Fruit fly (Drosophila melanogaster) whole organism, wandering third instar larva: ENCODE measurements around the gene strat.

Experiments
- Dfd ChIP-seq: fragments of >200 bp; optimal IDR thresholded peaks from 2 replicates; lab custom pipeline; 2017; ENCODE audit warnings: missing biosample characterization, missing genetic modification characterization
- Dif ChIP-seq: fragments of 200-275, 200-300 bp; sonication (Bioruptor generic); optimal IDR thresholded peaks from 2 replicates; lab custom pipeline; 2018; ENCODE audit warnings: missing biosample characterization, missing genetic modification characterization; ENCODE audit not compliant: partially characterized antibody
- Hnf4 ChIP-seq: fragments of 200-800 bp; sonication (Bioruptor generic); optimal IDR thresholded peaks from 2 replicates; lab custom pipeline; 2016; ENCODE audit warnings: missing biosample characterization, mild to moderate bottlenecking, missing genetic modification characterization
- Hr78 ChIP-seq: fragments of >200 bp; optimal IDR thresholded peaks from 2 replicates; lab custom pipeline; 2017; ENCODE audit warnings: missing biosample characterization, missing genetic modification characterization
- Myc ChIP-seq: fragments of >200 bp; optimal IDR thresholded peaks from 2 replicates; lab custom pipeline; 2017
- OdsH ChIP-seq: fragments of 200-800 bp; sonication (Bioruptor generic); optimal IDR thresholded peaks from 2 replicates; lab custom pipeline; 2016; ENCODE audit warnings: missing biosample characterization, mild to moderate bottlenecking, missing genetic modification characterization
- Sp1 ChIP-seq: fragments of 200-800 bp; sonication (Bioruptor generic); optimal IDR thresholded peaks from 3 replicates; lab custom pipeline; 2019; ENCODE audit warnings: missing biosample characterization, mild to moderate bottlenecking, missing genetic modification characterization, moderate library complexity
- Vsx2 ChIP-seq: fragments of 200-300, 225-300 bp; sonication (Bioruptor generic); optimal IDR thresholded peaks from 2 replicates; lab custom pipeline; 2018; ENCODE audit warnings: missing biosample characterization, missing genetic modification characterization; ENCODE audit not compliant: partially characterized antibody
- brk ChIP-seq: fragments of 200-800 bp; sonication (Bioruptor generic); optimal IDR thresholded peaks from 2 replicates; lab custom pipeline; 2016; ENCODE audit warnings: missing biosample characterization, mild to moderate bottlenecking, missing genetic modification characterization
- foxo ChIP-seq, 2 experiments: fragments of 200-800 bp; sonication (Bioruptor generic); optimal IDR thresholded peaks; 2 replicates in 1 of 2; 3 replicates in 1 of 2; lab custom pipeline; 2016 to 2017; ENCODE audit warnings: missing biosample characterization in 2 of 2, missing genetic modification characterization in 2 of 2
- fru ChIP-seq: fragments of 200-800 bp; sonication (Bioruptor generic); optimal IDR thresholded peaks from 3 replicates; lab custom pipeline; 2016; ENCODE audit warnings: missing biosample characterization, mild to moderate bottlenecking, missing genetic modification characterization
- jim ChIP-seq: fragments of 175-275, 200-325 bp; sonication (Bioruptor generic); optimal IDR thresholded peaks from 2 replicates; lab custom pipeline; 2016; ENCODE audit warnings: missing biosample characterization, mild to moderate bottlenecking, missing genetic modification characterization
- pan ChIP-seq: fragments of >200 bp; optimal IDR thresholded peaks from 2 replicates; lab custom pipeline; 2017

dm6 chr2L:8288087-8288486, 32.0 kb upstream of the strat start:
- no peak for TF ChIP-seq Sp1 (GFP tag; lab: Kevin White, UChicago)
- TF ChIP-seq Dif (GFP tag; lab: Kevin White, UChicago), result no peak
- no peak for TF ChIP-seq pan
- TF ChIP-seq Dfd (GFP tag; lab: Kevin White, UChicago), result no peak
- TF ChIP-seq Myc, result no peak
- TF ChIP-seq foxo (GFP tag; optimal IDR thresholded peaks at IDR 0.05; lab: Kevin White, UChicago), result no peak
- no peak for TF ChIP-seq jim (GFP tag; lab: Kevin White, UChicago)
- no peak for TF ChIP-seq Hr78 (GFP tag; lab: Kevin White, UChicago)
- TF ChIP-seq brk (GFP tag; lab: Kevin White, UChicago), result no peak
- no peak for TF ChIP-seq Hnf4 (GFP tag; lab: Kevin White, UChicago)
- TF ChIP-seq OdsH (GFP tag; lab: Kevin White, UChicago), result no peak
- TF ChIP-seq Vsx2 (GFP tag; lab: Kevin White, UChicago), result no peak
- TF ChIP-seq fru, result no peak
